Worm (Caenorhabditis elegans): ENCODE results near the gene ugt-59.
"Not testable (repeated sequence)": the region's sequence is repeated elsewhere in the genome, so short reads cannot be mapped to it uniquely, and the experiment has no call there.

The ugt-59 gene

ce11 chrIV:10360336-10360735 lies at the start of gene ugt-59:
Gene ugt-59 (plus strand): TSS chrIV:10360636.
- TF ChIP-seq unc-55 (GFP tag; optimal IDR thresholded peaks at IDR 0.05), result no peak
- no peak for TF ChIP-seq syd-9 (tag; optimal IDR thresholded peaks at IDR 0.05)
- TF ChIP-seq ceh-45 (GFP tag; IDR thresholded peaks at IDR 0.05), result no peak
- TF ChIP-seq ceh-30 (tag; optimal IDR thresholded peaks at IDR 0.05), result no peak
- TF ChIP-seq hlh-15 (tag; optimal IDR thresholded peaks at IDR 0.05), result no peak
- TF ChIP-seq C08G9.2 (tag; optimal IDR thresholded peaks at IDR 0.05), result no peak
- TF ChIP-seq ceh-48 (tag; optimal IDR thresholded peaks at IDR 0.05), result no peak
- TF ChIP-seq zip-5 (tag; optimal IDR thresholded peaks at IDR 0.05), result no peak
- no peak for TF ChIP-seq nfya-1 (tag; optimal IDR thresholded peaks at IDR 0.05)
- no peak for TF ChIP-seq ceh-18 (tag; optimal IDR thresholded peaks at IDR 0.05)

- TF ChIP-seq hlh-30 (tag; optimal IDR thresholded peaks at IDR 0.05; ENCODE audit: insufficient read depth) (no peak), ahr-1 (tag; optimal IDR thresholded peaks at IDR 0.05) (no peak), pax-1 (tag; optimal IDR thresholded peaks at IDR 0.05) (no peak), zip-5 (tag; optimal IDR thresholded peaks at IDR 0.05) (no peak), ttx-3 (tag; optimal IDR thresholded peaks at IDR 0.05) (no peak), tbx-2 (tag; optimal IDR thresholded peaks at IDR 0.05) (no peak), pat-9 (tag; optimal IDR thresholded peaks at IDR 0.05) (no peak), ztf-16 (tag; optimal IDR thresholded peaks at IDR 0.05) (no peak), npax-4 (tag; optimal IDR thresholded peaks at IDR 0.05) (no peak)
Observed at ce11 chrIV:10311115-10311514, 49.3 kb upstream of the ugt-59 start.

ce11 chrIV:10313565-10313964 lies 46.9 kb upstream of the ugt-59 start, which contains the start of gene acs-18:
Gene acs-18 (minus strand): TSS chrIV:10313665.
- TF ChIP-seq hlh-15 (tag; optimal IDR thresholded peaks at IDR 0.05) (no peak), K02D7.2 (tag; optimal IDR thresholded peaks at IDR 0.05) (no peak), K09A11.1 (tag; optimal IDR thresholded peaks at IDR 0.05; ENCODE audit: insufficient read depth) (no peak), ceh-34 (tag; optimal IDR thresholded peaks at IDR 0.05) (no peak), hlh-30 (tag; optimal IDR thresholded peaks at IDR 0.05; ENCODE audit: insufficient read depth) (no peak), Y22D7AL.16 (tag; optimal IDR thresholded peaks at IDR 0.05) (no peak), pqm-1 (tag; optimal IDR thresholded peaks at IDR 0.05) (no peak), ceh-45 (GFP tag; IDR thresholded peaks at IDR 0.05) (no peak), C08G9.2 (tag; optimal IDR thresholded peaks at IDR 0.05) (no peak), hlh-8 (tag; optimal IDR thresholded peaks at IDR 0.05) (no peak), gmeb-2 (tag; optimal IDR thresholded peaks at IDR 0.05) (no peak)

- TF ChIP-seq syd-9 (tag; optimal IDR thresholded peaks at IDR 0.05) (no peak), fkh-10 (GFP tag; optimal IDR thresholded peaks at IDR 0.05) (no peak), unc-55 (GFP tag; optimal IDR thresholded peaks at IDR 0.05) (no peak), ceh-19 (GFP tag; optimal IDR thresholded peaks at IDR 0.05) (no peak), eyg-1 (tag; optimal IDR thresholded peaks at IDR 0.05) (no peak), rnt-1 (tag; optimal IDR thresholded peaks at IDR 0.05) (no peak), hlh-15 (tag; optimal IDR thresholded peaks at IDR 0.05) (no peak), ceh-14 (tag; optimal IDR thresholded peaks at IDR 0.05) (no peak), tbx-2 (tag; optimal IDR thresholded peaks at IDR 0.05) (no peak), K02D7.2 (tag; optimal IDR thresholded peaks at IDR 0.05) (no peak), fkh-6 (tag; optimal IDR thresholded peaks at IDR 0.05) (no peak)
Observed at ce11 chrIV:10318199-10318598, 42.2 kb upstream of the ugt-59 start, which contains the start of gene R09E10.2. Gene R09E10.2 (minus strand): TSS chrIV:10318299.

- not testable (repeated sequence) for TF ChIP-seq pag-3 (tag; optimal IDR thresholded peaks at IDR 0.05; ENCODE audit: borderline replicate concordance); K09A11.1 (tag; optimal IDR thresholded peaks at IDR 0.05; ENCODE audit: insufficient read depth); T23F11.4 (GFP tag; optimal IDR thresholded peaks at IDR 0.05)
Observed at ce11 chrIV:10322650-10323049, 37.8 kb upstream of the ugt-59 start, which contains the start of gene R09E10.1. Gene R09E10.1 (minus strand): TSS chrIV:10322750.

Data from whole organism, late embryonic.